Worm (Caenorhabditis elegans) whole organism, young adult: ENCODE results near the gene F54B3.4.

Experiments
- Y56A3A.18 ChIP-seq: fragments of 200-800 bp; sonication (Bioruptor generic); IDR thresholded peaks from 2 replicates; pipeline ENCODE4 v1.3.6; 2022; ENCODE audit warnings: missing genetic modification reagents, missing genetic modification characterization, missing compliant biosample characterization
- ama-1 ChIP-seq, 3 experiments: fragments of 150-350 bp in 1 of 3; sonication (generic microtip) in 2 of 3; optimal IDR thresholded peaks; 2 replicates each; lab custom pipeline; 2014 to 2018; ENCODE audit warnings: missing biosample characterization in 2 of 3, missing genetic modification characterization in 2 of 3, missing genetic modification reagents in 2 of 3
- lin-35 ChIP-seq, 3 experiments: fragments of 150-350 bp in 2 of 3; sonication (generic microtip) in 1 of 3; optimal IDR thresholded peaks; 2 replicates each; lab custom pipeline; 2014 to 2018; ENCODE audit warnings: missing biosample characterization in 3 of 3, missing genetic modification characterization in 3 of 3, missing genetic modification reagents in 3 of 3
- madf-3 ChIP-seq: fragments of 200-800 bp; sonication (Bioruptor generic); IDR thresholded peaks from 2 replicates; pipeline ENCODE4 v1.3.6; 2022; ENCODE audit warnings: missing genetic modification reagents, missing genetic modification characterization, missing compliant biosample characterization
- nhr-120 ChIP-seq: fragments of 200-800 bp; sonication (Bioruptor generic); IDR thresholded peaks from 2 replicates; pipeline ENCODE4 v1.3.6; 2022; ENCODE audit warnings: missing genetic modification characterization, missing compliant biosample characterization
- snpc-4 ChIP-seq, 5 experiments: fragments of 150-350 bp in 1 of 5; sonication (generic microtip) in 4 of 5; optimal IDR thresholded peaks; 2 replicates each; lab custom pipeline; 2014 to 2018; ENCODE audit warnings: missing genetic modification characterization in 5 of 5, missing biosample characterization in 3 of 5, antibody characterized with exemption in 2 of 5, mild to moderate bottlenecking in 2 of 5, missing compliant biosample characterization in 2 of 5, missing genotype in 2 of 5, moderate library complexity in 2 of 5, missing genetic modification reagents in 1 of 5

ce11 chrII:10288926-10289325 is 17.9 kb upstream of the F54B3.4 start:
- TF ChIP-seq Y56A3A.18 (GFP tag; lab: Robert Waterston, UW) (no peak), snpc-4 (GFP tag; optimal IDR thresholded peaks at IDR 0.05; lab: Kevin White, UChicago) (no peak), snpc-4 (tag; optimal IDR thresholded peaks at IDR 0.05; lab: Kevin White, UChicago) (no peak), madf-3 (no peak), ama-1 (optimal IDR thresholded peaks at IDR 0.05; lab: Kevin White, UChicago) (no peak), ama-1 (GFP tag; optimal IDR thresholded peaks at IDR 0.05; lab: Kevin White, UChicago) (no peak), nhr-120 (GFP tag; lab: Robert Waterston, UW) (no peak), lin-35 (GFP tag; optimal IDR thresholded peaks at IDR 0.05; lab: Kevin White, UChicago) (no peak)
